Fruit fly (Drosophila melanogaster) whole organism: ENCODE results near the gene CG14891.

ENCODE experiments used
- CG8478 ChIP-seq: fragments of >200 bp; optimal IDR thresholded peaks from 2 replicates; lab custom pipeline; 2018; ENCODE audit warnings: inconsistent platforms
- Dll ChIP-seq: fragments of >200 bp; optimal IDR thresholded peaks from 2 replicates; lab custom pipeline; 2017
- EcR ChIP-seq, 2 experiments: fragments of >200 bp; optimal IDR thresholded peaks; 2 replicates each; lab custom pipeline; 2017; ENCODE audit warnings: missing biosample characterization in 2 of 2, missing genetic modification characterization in 2 of 2, missing genetic modification reagents in 2 of 2
- pan ChIP-seq: fragments of >200 bp; optimal IDR thresholded peaks from 2 replicates; lab custom pipeline; 2017
- psq ChIP-seq: fragments of >200 bp; optimal IDR thresholded peaks from 2 replicates; lab custom pipeline; 2017
- usp ChIP-seq: fragments of >200 bp; optimal IDR thresholded peaks from 2 replicates; lab custom pipeline; 2017; ENCODE audit warnings: missing biosample characterization, missing genetic modification characterization, mixed read lengths

The CG14891 gene

dm6 chr3R:16617650-16618049, 46.3 kb downstream of the CG14891 start, which contains the start of gene CG17560:
CG17560 (plus strand) TSS chr3R:16617950.
- TF ChIP-seq psq (lab: Kevin White, UChicago) (no peak), CG8478 (lab: Kevin White, UChicago) (no peak), pan (lab: Kevin White, UChicago) (no peak), EcR (GFP tag; optimal IDR thresholded peaks at IDR 0.05; lab: Kevin White, UChicago) (no peak), usp (GFP tag; lab: Kevin White, UChicago) (no peak), Dll (lab: Kevin White, UChicago) (no peak)

dm6 chr3R:16620478-16620877, 49.2 kb downstream of the CG14891 start, which contains the start of gene CG14893:
CG14893 (plus strand) TSS chr3R:16620778.
- no peak for TF ChIP-seq CG8478 (lab: Kevin White, UChicago)
- no peak for TF ChIP-seq EcR (GFP tag; optimal IDR thresholded peaks at IDR 0.05; lab: Kevin White, UChicago)
- no peak for TF ChIP-seq pan (lab: Kevin White, UChicago)
- no peak for TF ChIP-seq psq (lab: Kevin White, UChicago)
- TF ChIP-seq usp (GFP tag; lab: Kevin White, UChicago) = no peak
- TF ChIP-seq Dll (lab: Kevin White, UChicago) = no peak
